Worm (Caenorhabditis elegans): Measurements from ENCODE around the gene C03H5.6.

C03H5.6 gene

ce11 chrII:356969-357368 is 42.3 kb downstream of the C03H5.6 start, which contains the start of gene dmsr-4:
Gene dmsr-4, minus strand, starts transcription at chrII:357069.
- TF ChIP-seq dpl-1 (GFP tag; optimal IDR thresholded peaks at IDR 0.05) = no peak
- no peak for TF ChIP-seq egl-18 (GFP tag; IDR thresholded peaks at IDR 0.05)
- TF ChIP-seq zfh-2 (GFP tag; conservative IDR thresholded peaks at IDR 0.05) = no peak
- TF ChIP-seq gei-17 (GFP tag; optimal IDR thresholded peaks at IDR 0.05) = no peak
- no peak for TF ChIP-seq tlf-1 (GFP tag; optimal IDR thresholded peaks at IDR 0.05)
- no peak for TF ChIP-seq ccch-3 (GFP tag; optimal IDR thresholded peaks at IDR 0.05)
- TF ChIP-seq hlh-12 (tag; optimal IDR thresholded peaks at IDR 0.05) = no peak
- no peak for TF ChIP-seq B0336.3 (GFP tag; IDR thresholded peaks at IDR 0.05)
- TF ChIP-seq pha-4 (tag; optimal IDR thresholded peaks at IDR 0.05) = no peak

ce11 chrII:354494-354893 is 44.7 kb downstream of the C03H5.6 start:
- TF ChIP-seq madf-10 (tag; optimal IDR thresholded peaks at IDR 0.05) (no peak), somi-1 (GFP tag; optimal IDR thresholded peaks at IDR 0.05) (no peak), egrh-3 (GFP tag; IDR thresholded peaks at IDR 0.05) (no peak), F33H1.4 (GFP tag; IDR thresholded peaks at IDR 0.05) (no peak), F22D6.2 (tag; optimal IDR thresholded peaks at IDR 0.05) (no peak), snpc-3.4 (tag; optimal IDR thresholded peaks at IDR 0.05) (no peak), hmg-20 (GFP tag; IDR thresholded peaks at IDR 0.05) (no peak), nhr-90 (tag; optimal IDR thresholded peaks at IDR 0.05) (no peak), lin-40 (tag; optimal IDR thresholded peaks at IDR 0.05) (no peak), rpc-1 (optimal IDR thresholded peaks at IDR 0.05) (no peak), rpc-1 (tag; optimal IDR thresholded peaks at IDR 0.05) (no peak)

- TF ChIP-seq ets-4 (GFP tag; optimal IDR thresholded peaks at IDR 0.05) (no peak), repo-1 (tag; optimal IDR thresholded peaks at IDR 0.05) (no peak), egrh-3 (GFP tag; IDR thresholded peaks at IDR 0.05) (no peak)
These were observed 49.5 kb downstream of the C03H5.6 start for ce11 chrII:349749-350148.

- TF ChIP-seq ztf-25 (GFP tag; IDR thresholded peaks at IDR 0.05) (no peak), madf-3 (GFP tag; IDR thresholded peaks at IDR 0.05) (no peak), ztf-3 (GFP tag; optimal IDR thresholded peaks at IDR 0.05) (no peak), mcd-1 (GFP tag; IDR thresholded peaks at IDR 0.05) (peak; percentile 30; the same call in 1 of the 2 replicates), lsl-1 (GFP tag; optimal IDR thresholded peaks at IDR 0.05) (peak; percentile 64), attf-3 (GFP tag; conservative IDR thresholded peaks at IDR 0.05) (peak; percentile 97), xnd-1 (tag; optimal IDR thresholded peaks at IDR 0.05) (peak; percentile 39)
These were observed 51.5 kb downstream of the C03H5.6 start, which contains the start of gene D1069.3 for ce11 chrII:347734-348133. Gene D1069.3, minus strand, starts transcription at chrII:347891.

Data from whole organism, young adult.